Fruit fly (Drosophila melanogaster) Kc167 (cell line): ENCODE measurements around the gene Msp300.

Experiments
- Myc ChIP-seq: fragments of >200 bp; optimal IDR thresholded peaks from 2 replicates; lab custom pipeline; 2017; ENCODE audit warnings: missing external identifiers
- Sin3A ChIP-seq: fragments of >200 bp; optimal IDR thresholded peaks from 2 replicates; lab custom pipeline; 2018; ENCODE audit warnings: missing external identifiers
- h ChIP-seq: fragments of >200 bp; optimal IDR thresholded peaks from 3 replicates; lab custom pipeline; 2018; ENCODE audit warnings: missing external identifiers
- insv ChIP-seq: fragments of >200 bp; optimal IDR thresholded peaks from 3 replicates; lab custom pipeline; 2018; ENCODE audit warnings: missing external identifiers
- psq ChIP-seq: fragments of >200 bp; optimal IDR thresholded peaks from 2 replicates; lab custom pipeline; 2017; ENCODE audit warnings: missing external identifiers
- ttk ChIP-seq: sonication (Bioruptor generic); optimal IDR thresholded peaks from 2 replicates; lab custom pipeline; 2017; ENCODE audit warnings: missing external identifiers

dm6 chr2L:5245363-5245892, 144.8 kb downstream of the Msp300 start:
- no peak for TF ChIP-seq h
- no peak for TF ChIP-seq insv (lab: Kevin White, UChicago)
- no peak for TF ChIP-seq psq (lab: Kevin White, UChicago)
- TF ChIP-seq Sin3A (lab: Kevin White, UChicago) = no peak
- TF ChIP-seq ttk (lab: Kevin White, UChicago) = no peak
- TF ChIP-seq Myc (lab: Kevin White, UChicago) = no peak
